Fruit fly (Drosophila melanogaster) whole organism, prepupa: ENCODE results near the gene Cyp9f2.

Experiments
- CG11762 ChIP-seq: fragments of 200-800 bp; sonication (Bioruptor generic); optimal IDR thresholded peaks from 3 replicates; lab custom pipeline; 2016; ENCODE audit warnings: missing biosample characterization, missing genetic modification characterization; ENCODE audit not compliant: insufficient read depth
- CG34406 ChIP-seq: fragments of 200-800 bp; sonication (Bioruptor generic); optimal IDR thresholded peaks from 3 replicates; lab custom pipeline; 2016; ENCODE audit warnings: missing biosample characterization, missing genetic modification characterization
- topi ChIP-seq: fragments of 200-800 bp; sonication (Bioruptor generic); optimal IDR thresholded peaks from 3 replicates; lab custom pipeline; 2016; ENCODE audit warnings: missing biosample characterization, missing genetic modification characterization

dm6 chr3R:12426310-12426653 is 20.5 kb upstream of the Cyp9f2 start, which contains the start of gene NANS:
- TF ChIP-seq CG11762 (GFP tag; lab: Kevin White, UChicago) (no peak), topi (GFP tag; lab: Kevin White, UChicago) (no peak), CG34406 (GFP tag; lab: Kevin White, UChicago) (no peak)
